Worm (Caenorhabditis elegans) whole organism, L2 larva: ENCODE measurements around the gene znf-474.
A peak's percentile ranks its signal among the peaks of the same experiment; 100 is the strongest.

Experiments used
- C34F6.9 ChIP-seq: fragments of 150-350 bp; optimal IDR thresholded peaks from 2 replicates; lab custom pipeline; 2014; ENCODE audit warnings: missing biosample characterization, missing genetic modification characterization
- F13H6.1 ChIP-seq: sonication (generic microtip); optimal IDR thresholded peaks from 2 replicates; lab custom pipeline; 2016; ENCODE audit warnings: missing genetic modification characterization, missing compliant biosample characterization
- Y55F3AM.14 ChIP-seq: fragments of 200-800 bp; sonication (Bioruptor generic); optimal IDR thresholded peaks from 2 replicates; lab custom pipeline; 2018; ENCODE audit warnings: mild to moderate bottlenecking, missing genetic modification characterization, missing compliant biosample characterization
- aly-2 ChIP-seq: fragments of 150-350 bp; optimal IDR thresholded peaks from 2 replicates; lab custom pipeline; 2014; ENCODE audit warnings: missing biosample characterization, missing genetic modification characterization
- blmp-1 ChIP-seq: sonication (generic microtip); optimal IDR thresholded peaks from 2 replicates; lab custom pipeline; 2017; ENCODE audit warnings: missing genetic modification characterization, mild to moderate bottlenecking, missing compliant biosample characterization, antibody characterized with exemption, moderate library complexity; ENCODE audit not compliant: insufficient read depth
- ceh-16 ChIP-seq: fragments of 150-350 bp; optimal IDR thresholded peaks from 2 replicates; lab custom pipeline; 2014; ENCODE audit warnings: missing biosample characterization, missing genetic modification characterization
- crh-2 ChIP-seq: sonication (generic microtip); optimal IDR thresholded peaks from 2 replicates; lab custom pipeline; 2017; ENCODE audit warnings: missing biosample characterization, missing genetic modification characterization
- egl-27 ChIP-seq: sonication (generic microtip); optimal IDR thresholded peaks from 3 replicates; lab custom pipeline; 2017; ENCODE audit warnings: missing biosample characterization, missing genetic modification reagents, missing genetic modification characterization
- elt-1 ChIP-seq: fragments of 150-350 bp; optimal IDR thresholded peaks from 2 replicates; lab custom pipeline; 2014; ENCODE audit warnings: missing biosample characterization, missing genetic modification characterization
- fos-1 ChIP-seq: fragments of 150-350 bp; optimal IDR thresholded peaks from 2 replicates; lab custom pipeline; 2014; ENCODE audit warnings: missing biosample characterization, missing genetic modification characterization
- gmeb-1 ChIP-seq: fragments of 150-350 bp; optimal IDR thresholded peaks from 2 replicates; lab custom pipeline; 2014; ENCODE audit warnings: missing biosample characterization, missing genetic modification characterization
- lin-11 ChIP-seq: fragments of 150-350 bp; sonication (generic microtip); optimal IDR thresholded peaks from 2 replicates; lab custom pipeline; 2014; ENCODE audit warnings: missing biosample characterization, missing genetic modification characterization, inconsistent platforms, mixed read lengths
- lsy-2 ChIP-seq, 2 experiments: fragments of 150-350 bp in 1 of 2; sonication (generic microtip) in 1 of 2; optimal IDR thresholded peaks; 2 replicates each; lab custom pipeline; 2014 to 2017; ENCODE audit warnings: missing biosample characterization in 2 of 2, missing genetic modification characterization in 2 of 2
- mab-5 ChIP-seq: fragments of 150-350 bp; optimal IDR thresholded peaks from 2 replicates; lab custom pipeline; 2014; ENCODE audit warnings: missing biosample characterization, missing genetic modification characterization
- nhr-11 ChIP-seq: fragments of 150-350 bp; optimal IDR thresholded peaks from 2 replicates; lab custom pipeline; 2014; ENCODE audit warnings: missing biosample characterization, missing genetic modification characterization
- nhr-12 ChIP-seq: fragments of 150-350 bp; optimal IDR thresholded peaks from 2 replicates; lab custom pipeline; 2014; ENCODE audit warnings: missing biosample characterization, missing genetic modification characterization
- nhr-129 ChIP-seq: fragments of 150-350 bp; optimal IDR thresholded peaks from 2 replicates; lab custom pipeline; 2014; ENCODE audit warnings: missing biosample characterization, missing genetic modification characterization
- nhr-21 ChIP-seq: fragments of 150-350 bp; optimal IDR thresholded peaks from 2 replicates; lab custom pipeline; 2014; ENCODE audit warnings: missing biosample characterization, missing genetic modification characterization
- nhr-23 ChIP-seq: fragments of 150-350 bp; optimal IDR thresholded peaks from 2 replicates; lab custom pipeline; 2014; ENCODE audit warnings: missing biosample characterization, missing genetic modification reagents, missing genetic modification characterization
- nhr-25 ChIP-seq: fragments of 150-350 bp; sonication (generic microtip); optimal IDR thresholded peaks from 3 replicates; lab custom pipeline; 2014; ENCODE audit warnings: missing biosample characterization, missing genetic modification characterization
- nhr-6 ChIP-seq: fragments of 150-350 bp; optimal IDR thresholded peaks from 2 replicates; lab custom pipeline; 2014; ENCODE audit warnings: missing biosample characterization, missing genetic modification characterization
- nhr-77 ChIP-seq: fragments of 150-350 bp; optimal IDR thresholded peaks from 2 replicates; lab custom pipeline; 2014; ENCODE audit warnings: missing biosample characterization, missing genetic modification characterization
- peb-1 ChIP-seq: fragments of 150-350 bp; optimal IDR thresholded peaks from 2 replicates; lab custom pipeline; 2014; ENCODE audit warnings: missing biosample characterization, missing genetic modification characterization
- sem-4 ChIP-seq: fragments of 150-350 bp; optimal IDR thresholded peaks from 2 replicates; lab custom pipeline; 2014; ENCODE audit warnings: missing biosample characterization, missing genetic modification reagents, missing genetic modification characterization
- sma-9 ChIP-seq, 2 experiments: fragments of 150-350 bp in 1 of 2; sonication (generic microtip) in 1 of 2; optimal IDR thresholded peaks; 2 replicates each; lab custom pipeline; 2014 to 2016; ENCODE audit warnings: missing genetic modification characterization in 2 of 2, mild to moderate bottlenecking in 1 of 2, missing biosample characterization in 1 of 2, missing compliant biosample characterization in 1 of 2, missing genetic modification reagents in 1 of 2, moderate library complexity in 1 of 2
- unc-55 ChIP-seq: fragments of 150-350 bp; sonication (generic microtip); optimal IDR thresholded peaks from 3 replicates; lab custom pipeline; 2014; ENCODE audit warnings: missing biosample characterization, missing genetic modification reagents, missing genetic modification characterization
- ztf-1 ChIP-seq: fragments of 200-800 bp; sonication (Bioruptor generic); conservative IDR thresholded peaks from 2 replicates; pipeline ENCODE4 v1.3.6; 2022; ENCODE audit warnings: missing genetic modification characterization, missing compliant biosample characterization

znf-474 gene

ce11 chrX:12145919-12146318, 3.8 kb upstream of the znf-474 start:
- TF ChIP-seq Y55F3AM.14 = no peak
- peak; percentile 7 for TF ChIP-seq fos-1 (tag; lab: Kevin White, UChicago)
- peak; percentile 87 for TF ChIP-seq crh-2 (tag; lab: Kevin White, UChicago)

- TF ChIP-seq F13H6.1 (tag; lab: Kevin White, UChicago) = peak; percentile 3
- peak; percentile 54 for TF ChIP-seq sma-9 (GFP tag; optimal IDR thresholded peaks at IDR 0.05; lab: Kevin White, UChicago)
- no peak for TF ChIP-seq sma-9 (tag; optimal IDR thresholded peaks at IDR 0.05; lab: Kevin White, UChicago)
- no peak for TF ChIP-seq crh-2 (tag; lab: Kevin White, UChicago)
- no peak for TF ChIP-seq lin-11
- peak; percentile 19 for TF ChIP-seq gmeb-1 (tag; lab: Kevin White, UChicago)
- peak; percentile 52 for TF ChIP-seq fos-1 (tag; lab: Kevin White, UChicago)
- no peak for TF ChIP-seq nhr-21
These were observed 3.2 kb upstream of the znf-474 start, which contains the start of gene pycr-1 for ce11 chrX:12146453-12147085. Gene pycr-1 (plus strand): TSS chrX:12146832.

- TF ChIP-seq fos-1 (tag; lab: Kevin White, UChicago) (peak; percentile 36), nhr-129 (no peak), ceh-16 (peak; percentile 81)
- TF ChIP-seq, all 48 proteins: peak for 2
These were observed 4.6 kb downstream of the znf-474 start, which contains the start of gene mfsd-11 for ce11 chrX:12154055-12154898. Gene mfsd-11 (minus strand): TSS chrX:12154105.

- TF ChIP-seq nhr-12 (no peak), lsy-2 (tag; optimal IDR thresholded peaks at IDR 0.05; lab: Kevin White, UChicago) (no peak), nhr-6 (tag; lab: Kevin White, UChicago) (no peak), C34F6.9 (tag; lab: Kevin White, UChicago) (no peak), ztf-1 (GFP tag; lab: Robert Waterston, UW) (no peak), gmeb-1 (tag; lab: Kevin White, UChicago) (no peak), peb-1 (tag; lab: Kevin White, UChicago) (no peak), Y55F3AM.14 (no peak), crh-2 (tag; lab: Kevin White, UChicago) (no peak), blmp-1 (tag; lab: Kevin White, UChicago) (no peak), sem-4 (tag; lab: Kevin White, UChicago) (peak; percentile 4), fos-1 (tag; lab: Kevin White, UChicago) (no peak), nhr-11 (no peak), unc-55 (GFP tag; lab: Kevin White, UChicago) (peak; percentile 5), aly-2 (tag; lab: Kevin White, UChicago) (no peak), lin-11 (no peak), mab-5 (tag; lab: Kevin White, UChicago) (no peak), sma-9 (GFP tag; optimal IDR thresholded peaks at IDR 0.05; lab: Kevin White, UChicago) (peak; percentile 4), sma-9 (tag; optimal IDR thresholded peaks at IDR 0.05; lab: Kevin White, UChicago) (no peak)
- TF ChIP-seq, all 48 proteins: peak for 3
These were observed 8.9 kb downstream of the znf-474 start for ce11 chrX:12158641-12159040.

- TF ChIP-seq F13H6.1 (tag; lab: Kevin White, UChicago) (peak; percentile 22), sma-9 (GFP tag; optimal IDR thresholded peaks at IDR 0.05; lab: Kevin White, UChicago) (no peak), sma-9 (tag; optimal IDR thresholded peaks at IDR 0.05; lab: Kevin White, UChicago) (no peak), nhr-21 (peak; percentile 1), C34F6.9 (tag; lab: Kevin White, UChicago) (no peak), sem-4 (tag; lab: Kevin White, UChicago) (peak; percentile 36)
These were observed 10.4 kb downstream of the znf-474 start, which contains the start of gene F57G12.2 for ce11 chrX:12160002-12160690. Gene F57G12.2 (minus strand): TSS chrX:12160052.

ce11 chrX:12162659-12163058, 12.9 kb downstream of the znf-474 start:
- TF ChIP-seq C34F6.9 (tag; lab: Kevin White, UChicago) (no peak), lsy-2 (tag; optimal IDR thresholded peaks at IDR 0.05; lab: Kevin White, UChicago) (no peak), elt-1 (no peak), lin-11 (no peak), sem-4 (tag; lab: Kevin White, UChicago) (no peak), nhr-77 (tag; lab: Kevin White, UChicago) (no peak), egl-27 (tag; lab: Kevin White, UChicago) (no peak), ceh-16 (no peak), gmeb-1 (tag; lab: Kevin White, UChicago) (no peak), nhr-25 (tag; lab: Kevin White, UChicago) (no peak), nhr-23 (tag; lab: Kevin White, UChicago) (no peak)
